Fruit fly (Drosophila melanogaster) whole organism, prepupa: ENCODE measurements around the gene dunk.
A peak's percentile ranks its signal among the peaks of the same experiment; 100 is the strongest.

Source experiments
- CG11294 ChIP-seq: fragments of 200-800 bp; sonication (Bioruptor generic); IDR thresholded peaks from 2 replicates; pipeline ENCODE4 v1.3.6; 2022; ENCODE audit warnings: missing biosample characterization, missing genetic modification characterization
- CG16779 ChIP-seq: fragments of 200-800 bp; sonication (Bioruptor generic); optimal IDR thresholded peaks from 3 replicates; lab custom pipeline; 2017; ENCODE audit warnings: missing biosample characterization, mild to moderate bottlenecking, missing genetic modification characterization
- CG34406 ChIP-seq: fragments of 200-800 bp; sonication (Bioruptor generic); optimal IDR thresholded peaks from 3 replicates; lab custom pipeline; 2016; ENCODE audit warnings: missing biosample characterization, missing genetic modification characterization
- CG6792 ChIP-seq: fragments of 200-800 bp; sonication (Bioruptor generic); optimal IDR thresholded peaks from 3 replicates; lab custom pipeline; 2016; ENCODE audit warnings: missing biosample characterization, missing genetic modification characterization
- Ets21C ChIP-seq: fragments of 200-800 bp; sonication (Bioruptor generic); optimal IDR thresholded peaks from 3 replicates; lab custom pipeline; 2016; ENCODE audit warnings: missing biosample characterization, missing genetic modification characterization
- Gug ChIP-seq: fragments of 200-800 bp; sonication (Bioruptor generic); IDR thresholded peaks from 2 replicates; pipeline ENCODE4 v1.3.6; 2022; ENCODE audit warnings: missing biosample characterization, missing genetic modification characterization
- OdsH ChIP-seq: fragments of 200-800 bp; sonication (Bioruptor generic); optimal IDR thresholded peaks from 3 replicates; lab custom pipeline; 2016; ENCODE audit warnings: missing biosample characterization, missing genetic modification characterization
- Sox102F ChIP-seq: fragments of 200-800 bp; sonication (Bioruptor generic); optimal IDR thresholded peaks from 2 replicates; lab custom pipeline; 2016; ENCODE audit warnings: missing biosample characterization, mild to moderate bottlenecking, missing genetic modification characterization
- eg ChIP-seq: fragments of 200-800 bp; sonication (Bioruptor generic); IDR thresholded peaks from 3 replicates; pipeline ENCODE4 v1.3.6; 2022; ENCODE audit warnings: missing biosample characterization, missing genetic modification characterization
- esn ChIP-seq: fragments of 200-800 bp; sonication (Bioruptor generic); optimal IDR thresholded peaks from 2 replicates; lab custom pipeline; 2016; ENCODE audit warnings: missing biosample characterization, mild to moderate bottlenecking, missing genetic modification characterization, moderate library complexity
- topi ChIP-seq: fragments of 200-800 bp; sonication (Bioruptor generic); optimal IDR thresholded peaks from 3 replicates; lab custom pipeline; 2016; ENCODE audit warnings: missing biosample characterization, missing genetic modification characterization

- no peak for TF ChIP-seq CG16779 (tag; lab: Kevin White, UChicago)
- no peak for TF ChIP-seq Sox102F (GFP tag; lab: Kevin White, UChicago)
- TF ChIP-seq CG34406 (GFP tag; lab: Kevin White, UChicago) = no peak
- TF ChIP-seq Gug (GFP tag; lab: Robert Waterston, UW) = no peak
- no peak for TF ChIP-seq eg (GFP tag; lab: Robert Waterston, UW)
- no peak for TF ChIP-seq Ets21C (GFP tag; lab: Kevin White, UChicago)
- TF ChIP-seq CG6792 = no peak
- TF ChIP-seq OdsH = no peak
- TF ChIP-seq topi (GFP tag; lab: Kevin White, UChicago) = no peak
- no peak for TF ChIP-seq CG11294
- peak; percentile 14 for TF ChIP-seq esn (GFP tag; lab: Kevin White, UChicago)
These were observed 12.1 kb upstream of the dunk start for dm6 chr2L:22139354-22139753.
